Fruit fly (Drosophila melanogaster) whole organism, larva: ENCODE results near the gene dib.

Experiments
- noc ChIP-seq: fragments of 200-800 bp; sonication (Bioruptor generic); optimal IDR thresholded peaks from 3 replicates; lab custom pipeline; 2019; ENCODE audit warnings: missing biosample characterization, mild to moderate bottlenecking, missing genetic modification characterization, moderate library complexity

Gene dib

DNA sequence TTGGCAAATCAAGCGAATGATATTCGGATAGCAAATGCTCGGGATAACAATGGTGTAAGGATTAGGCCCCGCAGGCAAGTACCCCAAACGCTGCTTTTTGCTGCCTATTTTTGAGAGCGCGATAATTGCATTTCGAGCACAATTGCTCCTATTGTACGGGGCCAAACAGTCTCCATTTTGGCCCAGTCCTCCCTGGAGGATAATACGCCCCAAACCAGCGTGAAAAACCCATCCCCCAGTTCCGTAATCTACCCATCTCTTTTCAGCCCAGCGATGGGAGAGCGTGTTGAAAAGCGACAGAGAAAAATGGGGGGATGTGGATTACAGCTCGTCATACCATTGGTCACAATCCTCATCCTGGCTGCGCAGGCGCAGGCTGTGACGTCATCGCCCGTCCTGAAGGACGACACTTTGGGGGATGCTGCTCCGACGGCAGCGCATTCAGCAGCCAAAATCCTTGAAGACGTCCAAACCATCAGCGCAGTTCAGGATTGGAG, 26.6 kb downstream of the dib start, which contains the start of gene Gad1:
Gene Gad1 (minus strand): TSS at position 51 of the 497 bp plus-strand sequence.
- TF ChIP-seq noc: no peak

DNA sequence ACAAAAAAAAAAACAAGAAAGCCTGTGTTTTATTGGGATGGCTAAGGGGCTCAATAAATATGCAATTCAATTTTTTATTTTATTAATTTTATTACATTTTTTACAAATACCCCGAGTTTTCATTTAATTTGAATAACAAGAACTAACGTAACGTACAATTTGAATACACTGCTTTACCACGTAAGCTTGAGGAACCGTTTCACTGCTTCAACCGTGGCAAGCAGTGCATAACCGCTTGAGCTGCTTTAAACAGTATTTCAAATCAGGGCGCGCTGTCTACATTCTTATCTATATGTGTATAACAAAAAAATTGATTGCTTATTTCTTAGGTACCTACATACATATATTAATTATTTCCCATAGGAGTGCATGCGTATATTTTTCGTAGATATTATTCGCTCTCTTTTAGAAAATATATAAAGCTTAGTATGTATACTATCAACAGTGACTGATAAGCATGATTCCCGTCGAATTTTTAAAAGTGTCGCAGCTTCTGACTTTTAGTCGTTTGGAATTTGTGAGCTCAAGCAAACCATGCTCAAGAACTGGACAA, 30.7 kb downstream of the dib start, which contains the start of gene CG14990:
Gene CG14990 (plus strand): TSS at position 503 of the 553 bp plus-strand sequence.
- TF ChIP-seq noc: no peak

DNA sequence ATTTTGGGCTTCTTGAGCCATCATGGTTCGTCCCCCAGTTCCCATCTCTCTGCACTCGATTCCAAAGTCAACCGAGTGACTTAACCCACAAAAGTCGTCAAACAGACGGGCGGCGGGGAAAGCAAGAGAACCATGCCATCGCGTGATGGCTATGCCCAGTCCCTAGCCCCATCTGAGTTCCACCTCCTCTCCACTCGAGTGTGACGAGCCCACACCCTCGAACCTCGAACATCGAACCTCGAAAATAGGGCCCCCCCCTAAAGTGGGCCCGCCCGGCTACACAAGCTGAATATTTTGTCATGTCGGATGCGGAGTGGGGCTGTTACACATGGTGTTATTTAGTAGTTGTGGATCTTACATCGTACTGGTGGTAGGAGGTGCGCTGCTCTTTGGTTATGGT, 34.5 kb downstream of the dib start:
- TF ChIP-seq noc: no peak

DNA sequence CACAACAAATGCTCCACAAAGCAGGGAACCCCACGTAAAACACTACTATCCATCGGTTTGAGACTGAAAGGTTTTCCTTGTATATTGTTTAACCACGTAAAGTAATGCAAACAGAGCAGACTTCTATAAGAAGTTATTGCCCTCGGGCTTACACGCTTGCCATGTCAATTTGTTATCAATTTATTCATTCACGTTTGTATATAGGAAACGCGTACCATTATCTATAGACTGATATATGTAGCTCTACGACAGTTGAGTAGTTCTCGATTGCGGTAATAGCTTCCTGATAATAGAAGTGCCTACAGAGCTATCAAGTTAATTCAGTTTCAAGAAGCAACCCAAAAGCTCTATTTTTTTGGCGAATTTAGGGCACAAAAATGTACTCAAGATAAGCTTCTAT, 37.1 kb downstream of the dib start:
- no peak for TF ChIP-seq noc

DNA sequence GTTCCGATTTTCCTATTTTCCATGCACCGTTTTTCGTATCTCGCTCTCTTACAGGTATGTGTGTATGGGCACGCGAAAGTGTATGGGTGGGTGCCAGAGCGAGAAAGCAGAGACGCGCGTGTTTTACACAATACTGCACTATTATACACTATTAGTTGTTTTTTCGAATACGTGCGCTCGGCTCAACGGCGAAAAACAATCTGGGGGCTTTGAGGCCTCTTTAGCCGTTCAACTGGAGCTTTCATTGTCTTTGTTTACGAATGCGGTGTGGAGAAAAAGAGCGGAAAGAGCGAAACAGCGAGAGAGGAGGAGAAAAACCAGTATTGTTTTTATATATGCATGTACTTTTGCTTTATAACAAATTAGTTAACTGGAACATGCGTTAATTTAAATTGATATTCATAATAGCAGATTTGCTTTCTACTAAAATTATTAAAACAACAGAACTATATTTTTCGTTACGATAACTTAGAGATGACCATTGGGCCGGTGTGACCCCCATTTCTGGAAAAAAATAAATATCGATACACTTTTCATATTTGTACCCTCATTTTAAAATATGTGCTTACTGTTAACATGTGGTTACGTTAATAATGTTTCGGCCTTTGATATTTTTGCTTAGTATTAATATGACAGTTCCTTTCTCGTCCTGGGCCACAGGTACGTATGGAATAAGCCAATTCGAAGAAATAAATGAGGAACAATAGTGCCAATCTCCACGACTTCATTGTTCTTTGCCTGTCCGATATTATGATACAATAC, 40.6 kb downstream of the dib start, which contains the start of gene CG14995:
Gene CG14995 (minus strand): TSS at position 761 of the 762 bp plus-strand sequence.
- peak; percentile 3 for TF ChIP-seq noc

DNA sequence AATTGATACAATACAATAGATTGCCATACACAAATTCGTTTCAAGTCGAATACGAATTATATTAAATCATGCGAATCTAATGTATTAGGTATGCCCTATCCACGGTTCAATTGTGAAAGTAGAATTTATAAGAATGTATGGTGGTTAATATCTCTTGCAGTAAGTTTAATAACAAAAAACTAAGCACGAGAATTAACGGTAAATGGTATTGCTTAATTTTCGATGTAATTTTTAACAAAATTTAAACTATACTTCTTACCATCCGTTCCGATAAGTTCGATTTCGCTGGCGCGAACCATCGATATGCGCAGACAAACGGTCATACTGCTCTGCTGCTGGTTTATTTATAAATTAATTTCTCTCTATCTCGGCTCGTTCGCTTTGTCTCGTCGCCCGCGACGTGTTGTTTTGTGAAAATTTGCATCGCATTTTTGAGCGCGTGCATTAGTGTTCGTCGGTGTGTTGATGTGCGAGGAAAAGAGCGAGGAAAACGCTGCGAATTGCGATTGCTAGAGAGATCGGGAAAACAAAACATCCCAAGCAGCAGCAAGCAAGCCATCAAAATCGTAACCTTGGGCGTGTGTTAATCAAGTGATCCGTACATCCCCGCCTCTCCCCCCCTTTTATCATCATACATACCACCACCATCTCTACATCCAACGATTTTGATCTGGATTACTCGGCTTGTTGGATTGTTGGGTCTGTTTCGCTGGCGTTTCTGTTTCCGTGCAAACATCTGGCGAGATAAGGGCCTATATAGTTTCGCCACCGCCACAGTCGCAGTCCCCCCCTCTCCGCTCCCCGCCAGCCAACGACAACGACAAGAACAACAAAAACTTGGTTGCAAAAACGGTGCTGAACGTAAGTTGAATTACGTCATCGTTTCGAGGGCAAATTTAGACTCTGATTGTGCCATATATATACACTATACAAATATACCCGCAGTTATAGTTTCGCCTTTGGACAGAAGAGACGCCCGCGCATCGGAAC, 41.5 kb downstream of the dib start, which contains the start of gene Fit1:
Gene Fit1 (plus strand): TSS at position 307 of the 990 bp plus-strand sequence.
- peak; percentile 48 for TF ChIP-seq noc

DNA sequence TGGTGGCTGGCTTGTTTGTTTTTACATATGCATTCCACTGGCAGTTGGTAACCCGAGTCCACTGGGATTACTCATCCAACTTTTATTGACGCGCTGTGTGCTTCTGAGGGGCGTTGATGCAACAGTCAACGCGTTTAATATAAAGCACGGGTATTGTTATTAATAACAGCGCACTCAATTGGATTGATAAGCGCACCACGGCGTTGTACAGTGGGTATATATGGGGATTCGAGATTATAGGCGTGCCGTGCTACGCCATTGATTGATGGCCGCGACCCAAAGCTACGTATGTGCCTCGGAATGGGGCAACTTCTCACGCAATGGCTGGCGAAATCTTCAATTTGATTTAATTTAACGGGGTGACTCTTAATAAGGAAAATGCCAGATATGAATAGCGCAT, 45.0 kb downstream of the dib start:
- TF ChIP-seq noc: no peak

DNA sequence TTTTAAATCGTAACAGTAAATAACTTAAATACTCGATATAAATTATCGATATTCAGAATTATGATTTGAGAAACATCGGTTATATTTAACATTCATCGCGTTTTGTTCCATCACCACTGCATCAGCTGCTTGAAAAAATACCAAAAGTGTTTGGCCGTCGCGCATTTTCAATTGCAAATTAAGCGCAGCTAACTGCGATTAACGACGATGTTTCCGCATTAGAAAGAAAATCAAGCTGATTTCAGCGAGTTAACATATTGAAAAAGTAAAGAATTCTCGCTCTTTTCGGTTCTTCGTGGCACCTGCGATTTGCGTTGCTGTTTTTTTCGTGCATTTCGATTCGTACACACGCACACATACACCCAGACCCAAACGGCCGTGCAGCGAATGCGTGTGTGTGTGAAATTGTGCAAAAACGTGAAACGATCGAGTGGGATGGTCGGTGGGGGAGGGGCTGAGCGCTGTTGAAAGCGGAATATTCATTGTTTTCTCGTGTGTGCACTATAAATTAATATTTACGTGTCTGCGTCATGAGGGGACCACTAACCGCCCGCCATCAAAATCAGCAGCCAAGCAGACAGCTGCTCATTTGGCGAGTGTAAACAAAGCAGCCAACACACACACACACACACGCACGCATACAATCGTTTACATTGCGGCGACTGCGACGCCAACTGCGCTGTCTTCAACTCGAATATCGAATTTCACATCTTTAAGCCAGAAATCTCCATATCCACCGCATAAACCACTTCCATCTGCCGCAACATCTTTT, 46.2 kb downstream of the dib start, which contains the start of gene Ack:
Gene Ack (plus strand): TSS at position 115 of the 772 bp plus-strand sequence.
- TF ChIP-seq noc: no peak

DNA sequence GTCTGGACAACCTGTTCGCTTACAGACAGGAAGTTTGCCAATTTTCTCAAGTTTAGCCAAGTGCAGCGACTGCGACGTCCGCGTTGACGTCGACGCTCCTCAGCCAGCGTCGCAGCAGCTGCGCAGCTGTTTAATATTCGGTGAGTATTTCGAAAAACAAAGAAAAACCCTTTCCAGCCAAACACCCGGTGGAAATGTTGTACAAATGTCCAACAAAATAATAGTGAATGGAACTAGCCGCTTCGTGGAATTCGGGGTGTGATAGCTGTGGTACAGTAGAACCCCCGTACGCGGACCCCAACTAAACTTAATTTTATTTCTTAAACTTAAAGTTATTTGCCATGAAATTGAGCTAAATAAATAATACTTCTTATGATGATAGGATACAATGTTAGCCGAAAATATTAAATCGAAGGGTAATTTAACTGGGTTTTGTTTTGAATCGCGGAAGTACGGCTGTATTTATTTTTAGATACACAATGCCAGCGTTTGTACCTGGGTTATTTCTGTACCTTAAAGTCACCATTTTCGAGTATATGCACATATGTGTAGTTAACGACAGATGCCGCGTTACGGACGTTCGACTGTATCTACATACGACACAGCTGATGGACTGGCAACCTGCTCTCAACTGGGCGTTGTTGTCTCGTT, 46.9 kb downstream of the dib start:
- TF ChIP-seq noc: peak; percentile 86

DNA sequence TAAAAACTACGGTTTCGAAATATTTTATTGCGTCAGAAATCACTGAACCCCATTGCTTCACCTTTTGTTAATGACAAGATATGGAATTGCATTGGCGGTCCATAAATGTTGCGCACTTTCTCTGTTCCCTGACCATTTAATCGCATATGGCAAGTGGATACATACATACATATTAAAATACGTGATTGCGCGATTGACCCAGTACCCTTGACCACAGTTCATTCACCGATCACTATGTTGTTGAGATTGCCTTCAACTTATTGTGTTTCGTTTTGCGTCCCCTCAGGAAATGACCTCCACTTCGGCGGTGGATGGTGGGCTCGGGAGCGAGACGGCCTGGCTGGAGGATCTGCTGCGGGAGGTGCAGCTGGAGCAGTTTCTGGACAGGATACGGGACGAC, 48.1 kb downstream of the dib start:
- TF ChIP-seq noc: no peak

DNA sequence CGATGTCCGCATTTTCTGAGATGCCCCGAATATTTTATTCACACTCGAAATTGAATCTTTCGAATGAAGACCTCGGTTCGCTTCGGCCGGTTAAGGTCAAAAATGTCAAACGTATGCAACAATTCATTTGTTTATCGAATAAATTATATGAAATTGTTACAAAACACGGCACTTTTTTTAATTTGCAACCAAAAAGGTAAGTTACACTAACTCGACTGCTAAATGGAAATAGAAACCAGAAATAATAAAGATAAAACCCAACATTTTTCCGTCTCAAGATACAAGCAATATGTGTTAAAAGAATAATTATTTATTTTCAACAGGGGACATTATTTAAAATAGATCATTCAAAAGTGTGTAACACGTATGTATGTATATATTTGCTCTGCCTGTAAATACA, 51.9 kb downstream of the dib start:
- no peak for TF ChIP-seq noc
